Fruit fly (Drosophila melanogaster) ovary, adult (tissue): ENCODE measurements around the gene CG34041.

Source experiments
- CG17801 ChIP-seq: fragments of 200-800 bp; optimal IDR thresholded peaks from 2 replicates; lab custom pipeline; 2019; ENCODE audit warnings: missing biosample characterization, mild to moderate bottlenecking, missing genetic modification characterization, moderate library complexity; ENCODE audit not compliant: partially characterized antibody

The CG34041 gene

dm6 chr3R:30496103-30496858 is 11.5 kb upstream of the CG34041 start, which contains the start of gene PH4alphaMP:
Gene PH4alphaMP (minus strand): TSS chr3R:30496153.
- TF ChIP-seq CG17801 = no peak

DNA sequence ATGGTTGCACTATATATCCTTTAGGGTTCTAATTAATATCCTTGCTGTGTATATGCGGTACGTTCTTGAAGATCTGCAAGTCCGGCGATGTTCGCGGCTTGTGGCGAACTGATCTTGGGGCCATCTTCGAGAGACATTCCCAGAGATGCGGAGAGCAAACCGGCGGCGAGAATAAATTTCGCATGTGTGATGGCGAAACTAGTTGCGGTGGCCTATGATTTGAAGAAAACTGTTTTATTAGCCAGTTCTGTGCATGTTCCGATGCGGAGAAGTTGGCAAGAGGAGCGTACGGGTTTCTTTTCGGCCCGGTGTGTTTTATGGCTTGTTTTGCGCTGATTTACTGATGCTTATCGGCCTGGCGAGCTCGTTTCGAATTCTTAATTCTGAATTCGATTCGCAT is 7.6 kb upstream of the CG34041 start, which contains the start of gene PH4alphaNE1:
PH4alphaNE1 (minus strand) TSS at position 101 of the 400 bp plus-strand sequence.
- no peak for TF ChIP-seq CG17801

DNA sequence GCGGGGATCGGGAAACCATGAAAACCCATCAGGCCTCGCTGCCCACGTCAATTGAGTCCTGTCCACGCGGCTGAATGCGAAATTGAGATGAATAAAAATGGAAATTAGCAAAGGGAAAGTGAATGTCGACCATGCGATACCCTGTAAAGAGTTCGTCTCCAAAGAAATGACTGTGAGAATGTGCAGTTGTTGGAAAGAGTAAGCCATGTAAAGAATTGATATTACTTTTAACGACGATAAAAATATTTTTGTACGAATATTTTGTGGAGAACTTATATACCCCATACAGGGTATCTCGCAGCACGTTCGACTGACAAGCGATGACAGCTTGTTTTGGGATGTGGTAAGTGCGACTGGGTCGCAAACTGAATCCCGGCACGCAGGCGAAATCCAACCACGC is 6.6 kb upstream of the CG34041 start:
- TF ChIP-seq CG17801 = no peak

- TF ChIP-seq CG17801 = no peak
Observed at dm6 chr3R:30503406-30503805, 4.4 kb upstream of the CG34041 start, which contains the start of gene CG31371. Gene CG31371 (minus strand): TSS chr3R:30503506.

dm6 chr3R:30505561-30506037 is 2.2 kb upstream of the CG34041 start, which contains the start of the genes PH4alphaSG1 and CG15539:
Gene PH4alphaSG1 (minus strand): TSS chr3R:30505661.
Gene CG15539 (plus strand): TSS chr3R:30505987.
- TF ChIP-seq CG17801 = no peak

DNA sequence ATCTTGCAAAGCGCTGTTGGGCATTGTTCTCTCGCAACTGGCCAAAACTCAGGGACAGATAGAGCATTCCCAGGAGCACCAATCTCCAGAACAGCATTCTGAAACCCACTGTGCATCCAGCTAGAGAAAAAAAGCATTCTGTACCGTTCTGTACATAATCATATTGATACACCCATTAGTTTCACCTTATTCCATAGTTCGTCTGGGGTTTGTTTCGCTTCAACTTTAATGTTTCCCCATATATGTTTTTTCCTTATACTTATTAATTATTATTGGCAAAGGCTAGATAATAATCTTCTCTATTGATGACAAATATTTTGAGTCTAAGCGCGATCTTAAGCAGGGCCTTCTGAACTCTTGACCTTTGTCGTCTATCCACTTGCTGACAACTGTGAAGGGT is 4.3 kb downstream of the CG34041 start, which contains the start of gene PH4alphaNE2:
PH4alphaNE2 (minus strand) TSS at position 101 of the 400 bp plus-strand sequence.
- TF ChIP-seq CG17801 = no peak

DNA sequence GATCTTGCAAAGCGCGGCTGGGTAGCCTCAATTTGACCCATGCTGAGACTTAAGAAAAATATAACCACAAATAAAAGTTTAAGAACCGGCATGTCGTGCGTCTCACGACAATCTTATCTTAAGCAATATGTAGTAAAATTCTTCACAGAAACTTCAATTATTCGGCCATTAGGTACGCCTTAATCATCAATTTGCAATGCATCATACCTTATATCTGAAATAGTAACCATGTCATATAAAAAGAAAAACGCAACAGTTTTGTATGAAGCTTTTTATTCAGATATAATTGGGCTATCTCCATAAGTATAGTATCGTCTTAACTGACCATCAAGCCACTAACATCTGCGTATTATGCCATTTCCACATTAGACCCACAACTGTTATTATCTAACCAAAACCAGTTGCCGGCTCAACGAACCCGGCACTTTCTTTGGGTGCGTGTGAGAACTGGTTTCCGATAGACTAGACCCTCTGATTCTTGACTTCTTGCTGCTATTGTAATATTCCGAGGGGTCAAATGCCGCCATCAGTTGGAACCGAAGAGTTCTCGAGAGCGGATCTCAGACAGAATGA is 6.5 kb downstream of the CG34041 start, which contains the start of the genes CG31524 and CG9698:
CG31524 (minus strand) TSS at position 101 of the 573 bp plus-strand sequence.
CG9698 (plus strand) TSS at position 523 of the 573 bp plus-strand sequence.
- TF ChIP-seq CG17801 = no peak

DNA sequence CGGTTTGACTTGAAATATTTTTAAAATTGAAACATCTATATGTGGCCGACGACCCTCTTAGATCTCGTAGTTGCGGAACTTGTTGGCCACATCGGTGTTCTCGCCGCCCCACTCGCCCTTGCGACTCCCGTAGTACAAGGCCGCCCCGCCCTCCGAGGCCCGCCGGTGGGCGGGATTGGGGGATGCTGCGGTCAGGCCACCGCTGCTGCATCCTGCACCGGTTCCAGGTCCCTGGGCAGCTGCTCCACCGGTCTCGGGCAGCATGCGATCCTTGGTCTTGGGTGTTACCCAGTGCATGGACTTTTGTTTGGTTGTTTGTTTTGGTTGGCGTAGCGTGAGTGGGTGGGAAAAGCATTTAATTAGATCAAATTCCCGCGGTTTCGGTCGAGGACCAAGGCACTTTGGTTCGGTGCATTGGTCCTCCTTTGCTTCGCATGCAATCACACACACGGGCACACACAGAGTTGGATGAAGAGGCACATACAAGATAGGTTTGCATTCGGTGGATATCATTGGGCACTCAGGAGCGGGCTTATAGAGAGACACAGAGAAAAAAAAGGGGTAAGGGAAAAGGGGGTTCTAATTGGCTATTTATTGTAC is 10.6 kb downstream of the CG34041 start:
- no peak for TF ChIP-seq CG17801

DNA sequence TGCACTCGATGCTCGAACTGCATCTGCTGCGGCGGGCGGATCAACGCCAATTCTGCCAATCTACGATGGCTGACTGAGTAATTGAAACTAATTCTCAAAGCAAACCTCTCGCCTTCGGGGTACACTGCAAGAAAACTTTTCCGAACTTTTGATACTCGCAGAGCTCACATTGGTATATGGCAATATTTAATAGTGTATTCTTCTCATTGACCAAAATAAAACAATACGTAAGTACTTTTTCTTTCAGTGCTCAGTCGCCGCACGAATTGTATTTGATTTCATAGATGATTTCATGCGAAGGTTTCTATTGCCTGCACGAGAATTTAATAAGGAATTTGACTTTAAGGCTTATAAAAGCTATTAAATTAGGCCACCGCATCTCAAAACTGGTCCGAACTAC is 17.8 kb downstream of the CG34041 start:
- TF ChIP-seq CG17801 = no peak

DNA sequence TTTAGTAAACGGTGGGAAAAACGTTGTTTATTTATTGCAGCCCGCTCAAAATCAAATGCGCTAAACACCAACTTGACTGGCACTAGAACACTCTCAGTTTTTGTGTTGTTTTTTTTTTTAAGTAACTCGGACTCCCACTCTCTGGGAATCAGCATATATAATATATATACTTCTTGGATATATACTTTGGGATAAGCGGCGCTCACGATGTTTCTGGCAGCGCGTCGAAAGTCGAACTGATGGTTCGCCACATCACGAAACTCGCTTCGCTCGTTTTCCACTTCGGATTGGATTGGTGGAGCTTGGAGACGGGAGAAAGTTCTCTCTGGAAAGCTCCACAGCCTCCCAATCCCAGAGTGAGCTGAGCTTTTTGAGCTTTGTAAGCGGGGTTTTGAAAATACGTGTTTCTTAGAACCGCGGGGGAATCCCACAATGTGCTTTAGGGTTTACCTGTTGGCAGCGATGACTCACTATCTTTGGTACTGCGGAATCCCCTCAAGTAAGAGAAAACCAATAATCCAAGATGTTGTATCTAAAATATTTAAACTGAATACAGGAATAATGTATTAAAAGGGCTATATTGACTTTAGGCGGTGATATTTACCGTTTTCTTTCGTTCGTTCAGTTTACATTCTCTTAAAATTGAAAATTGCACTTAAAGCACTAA is 19.1 kb downstream of the CG34041 start, which contains the start of gene jdp:
jdp (minus strand) TSS at position 239 of the 667 bp plus-strand sequence.
- TF ChIP-seq CG17801 = peak; percentile 5

DNA sequence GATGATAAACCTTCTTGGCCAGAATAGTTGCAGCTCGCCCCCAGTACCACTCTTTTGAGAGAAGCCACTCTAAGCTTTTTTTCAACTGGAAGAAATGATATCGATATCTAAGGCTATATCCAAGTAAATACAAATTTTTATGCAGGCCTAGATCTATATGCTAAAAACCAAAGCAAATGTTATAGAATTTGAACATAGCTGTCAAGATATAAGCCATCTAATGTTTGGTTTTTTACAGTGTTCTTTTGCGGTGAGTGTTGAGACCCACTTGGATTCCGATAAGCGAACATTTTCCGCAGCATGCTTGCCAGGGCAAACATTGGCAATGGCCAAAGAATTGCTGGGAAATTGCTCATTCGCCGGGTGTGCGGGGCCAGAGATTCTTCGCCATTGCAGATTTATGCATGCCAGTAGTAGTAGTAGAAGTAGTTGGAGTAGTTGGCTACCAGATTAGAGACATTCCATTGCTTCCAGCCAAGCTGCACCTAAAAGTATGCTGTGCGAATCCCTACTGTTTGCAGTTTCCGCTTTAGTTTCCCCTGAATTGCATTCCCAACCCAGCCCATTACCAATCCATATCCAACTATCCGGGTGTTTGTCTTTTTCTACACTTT is 21.0 kb downstream of the CG34041 start:
- no peak for TF ChIP-seq CG17801

DNA sequence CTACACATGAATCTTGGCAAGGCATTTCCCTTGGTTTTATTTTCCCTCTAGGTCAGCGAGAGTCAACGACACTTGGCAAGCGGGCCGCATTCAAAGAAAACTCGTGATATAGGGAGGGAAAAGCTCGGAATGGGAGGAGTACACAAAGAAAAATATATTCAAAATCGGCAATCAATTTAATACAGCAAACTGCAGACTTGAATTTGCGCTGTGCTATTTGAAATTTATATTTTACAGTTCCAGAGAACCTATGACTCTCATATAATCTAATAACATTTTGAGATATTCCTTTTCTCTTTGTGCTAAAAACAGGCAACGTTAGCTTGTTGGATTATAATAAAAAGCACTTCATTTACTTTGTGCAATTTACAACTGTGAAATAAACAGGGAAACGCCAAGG is 21.7 kb downstream of the CG34041 start:
- no peak for TF ChIP-seq CG17801

DNA sequence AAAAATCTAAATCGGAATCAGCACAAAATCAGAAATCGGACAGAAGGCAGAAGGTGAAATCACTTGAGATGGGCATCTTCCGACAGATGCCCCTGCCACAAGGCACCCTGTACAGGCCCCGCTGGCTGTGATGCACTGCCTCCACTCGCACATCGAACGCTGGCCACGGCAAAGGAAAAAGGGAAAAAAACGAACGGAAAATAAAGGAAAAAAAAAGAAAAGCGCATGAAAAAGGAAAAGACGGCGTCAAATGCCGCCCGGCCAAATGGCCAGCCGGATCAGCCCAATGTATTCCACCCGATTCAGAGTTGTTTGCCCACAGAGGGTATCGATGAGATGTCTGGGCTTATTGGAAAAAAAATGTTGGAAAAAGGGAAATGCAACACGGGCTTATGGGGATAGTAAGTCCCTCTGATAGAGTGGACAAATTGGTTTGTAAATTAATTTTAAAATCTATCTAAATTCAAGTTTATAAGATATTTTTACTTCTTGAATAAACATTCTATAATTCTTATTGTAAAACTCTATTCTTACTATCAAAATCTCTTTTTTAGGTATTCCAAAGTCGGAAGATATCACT is 23.4 kb downstream of the CG34041 start:
- no peak for TF ChIP-seq CG17801

dm6 chr3R:30531989-30532653 is 24.3 kb downstream of the CG34041 start, which contains the start of gene tmod:
Gene tmod (plus strand): TSS chr3R:30532607.
- peak; percentile 63 for TF ChIP-seq CG17801

dm6 chr3R:30534444-30534843 is 26.6 kb downstream of the CG34041 start:
- TF ChIP-seq CG17801 = no peak
